Fruit fly (Drosophila melanogaster) whole organism, wandering third instar larva: Measurements from ENCODE around the gene Argk1.

Source experiments
- pan ChIP-seq: fragments of >200 bp; optimal IDR thresholded peaks from 2 replicates; lab custom pipeline; 2017
- woc ChIP-seq: sonication (Bioruptor generic); optimal IDR thresholded peaks from 2 replicates; lab custom pipeline; 2016; ENCODE audit warnings: missing biosample characterization, mild to moderate bottlenecking, missing genetic modification characterization

dm6 chr3L:9050447-9051069 lies 15.3 kb downstream of the Argk1 start:
- TF ChIP-seq pan (no peak), woc (GFP tag; lab: Kevin White, UChicago) (no peak)
